Worm (Caenorhabditis elegans): ENCODE results near the gene T14G8.2.

ce11 chrX:12843011-12843410 is 14.8 kb upstream of the T14G8.2 start, which contains the start of gene C52G5.2:
- TF ChIP-seq elt-3 (tag; optimal IDR thresholded peaks at IDR 0.05) (no peak), mep-1 (tag; optimal IDR thresholded peaks at IDR 0.05) (no peak), zag-1 (tag; optimal IDR thresholded peaks at IDR 0.05) (no peak), lin-13 (GFP tag; optimal IDR thresholded peaks at IDR 0.05) (no peak), skn-1 (tag; optimal IDR thresholded peaks at IDR 0.05) (no peak)
